Fruit fly (Drosophila melanogaster) whole organism, embryonic: ENCODE measurements around the gene CG12609.

ENCODE experiments used
- Atf6 ChIP-seq: fragments of 200-800 bp; sonication (Bioruptor generic); IDR thresholded peaks from 2 replicates; pipeline ENCODE4 v1.3.6; 2022; ENCODE audit warnings: missing biosample characterization, missing genetic modification characterization
- CG11723 ChIP-seq: fragments of 200-800 bp; sonication (Bioruptor generic); optimal IDR thresholded peaks from 2 replicates; lab custom pipeline; 2017; ENCODE audit warnings: missing biosample characterization, mild to moderate bottlenecking, missing genetic modification characterization
- CG12236 ChIP-seq: fragments of 200-800 bp; sonication (Bioruptor generic); optimal IDR thresholded peaks from 2 replicates; lab custom pipeline; 2016; ENCODE audit warnings: missing biosample characterization, missing genetic modification characterization
- CG12744 ChIP-seq: fragments of 200-800 bp; sonication (Bioruptor generic); optimal IDR thresholded peaks from 2 replicates; lab custom pipeline; 2016; ENCODE audit warnings: missing biosample characterization, missing genetic modification characterization
- CG1529 ChIP-seq: fragments of 200-800 bp; sonication (Bioruptor generic); optimal IDR thresholded peaks from 3 replicates; lab custom pipeline; 2018; ENCODE audit warnings: missing biosample characterization, missing genetic modification characterization
- CG1647 ChIP-seq: fragments of 200-800 bp; sonication (Bioruptor generic); optimal IDR thresholded peaks from 3 replicates; lab custom pipeline; 2016; ENCODE audit warnings: missing biosample characterization, missing genetic modification characterization
- CG17829 ChIP-seq: fragments of 200-800 bp; optimal IDR thresholded peaks from 2 replicates; lab custom pipeline; 2019; ENCODE audit warnings: missing biosample characterization, mild to moderate bottlenecking, missing genetic modification characterization, moderate library complexity
- CG18262 ChIP-seq: fragments of 200-800 bp; optimal IDR thresholded peaks from 3 replicates; lab custom pipeline; 2019; ENCODE audit warnings: missing biosample characterization, mild to moderate bottlenecking, missing genetic modification characterization, moderate library complexity
- CG2712 ChIP-seq: fragments of 200-800 bp; optimal IDR thresholded peaks from 3 replicates; lab custom pipeline; 2019; ENCODE audit warnings: missing biosample characterization, mild to moderate bottlenecking, missing genetic modification characterization, moderate library complexity
- CG30020 ChIP-seq: fragments of 200-800 bp; optimal IDR thresholded peaks from 2 replicates; lab custom pipeline; 2019; ENCODE audit warnings: missing biosample characterization, mild to moderate bottlenecking, missing genetic modification characterization, moderate library complexity
- CG34376 ChIP-seq: fragments of 200-800 bp; sonication (Bioruptor generic); optimal IDR thresholded peaks from 2 replicates; lab custom pipeline; 2018; ENCODE audit warnings: missing biosample characterization, mild to moderate bottlenecking, missing genetic modification characterization
- CG43689 ChIP-seq: fragments of 200-800 bp; sonication (Bioruptor generic); IDR thresholded peaks from 2 replicates; pipeline ENCODE4 v1.3.6; 2022; ENCODE audit warnings: missing biosample characterization, missing genetic modification characterization
- CG5180 ChIP-seq: fragments of 200-800 bp; sonication (Bioruptor generic); optimal IDR thresholded peaks from 3 replicates; lab custom pipeline; 2017; ENCODE audit warnings: missing biosample characterization, missing genetic modification characterization, mild to moderate bottlenecking, moderate library complexity, missing genetic modification reagents
- CG5245 ChIP-seq: fragments of 200-800 bp; sonication (Bioruptor generic); optimal IDR thresholded peaks from 3 replicates; lab custom pipeline; 2016; ENCODE audit warnings: missing biosample characterization, missing genetic modification characterization
- CG6854 ChIP-seq: fragments of 200-800 bp; sonication (Bioruptor generic); optimal IDR thresholded peaks from 3 replicates; lab custom pipeline; 2017; ENCODE audit warnings: missing biosample characterization, mild to moderate bottlenecking, missing genetic modification characterization
- CG7745 ChIP-seq: fragments of 200-800 bp; sonication (Bioruptor generic); optimal IDR thresholded peaks from 2 replicates; lab custom pipeline; 2018; ENCODE audit warnings: missing biosample characterization, mild to moderate bottlenecking, missing genetic modification characterization, moderate library complexity
- CG7987 ChIP-seq: fragments of 200-800 bp; sonication (Bioruptor generic); optimal IDR thresholded peaks from 2 replicates; lab custom pipeline; 2018; ENCODE audit warnings: missing biosample characterization, mild to moderate bottlenecking, missing genetic modification characterization, moderate library complexity
- D19B ChIP-seq: fragments of 200-800 bp; sonication (Bioruptor generic); optimal IDR thresholded peaks from 2 replicates; lab custom pipeline; 2017; ENCODE audit warnings: missing biosample characterization, mild to moderate bottlenecking, missing genetic modification characterization
- Deaf1 ChIP-seq: fragments of 200-800 bp; optimal IDR thresholded peaks from 3 replicates; lab custom pipeline; 2019; ENCODE audit warnings: missing biosample characterization, mild to moderate bottlenecking, missing genetic modification characterization, moderate library complexity
- Dek ChIP-seq: fragments of 200-800 bp; sonication (Bioruptor generic); optimal IDR thresholded peaks from 3 replicates; lab custom pipeline; 2019; ENCODE audit warnings: missing biosample characterization, mild to moderate bottlenecking, missing genetic modification characterization, moderate library complexity
- Dip3 ChIP-seq: fragments of 200-800 bp; sonication (Bioruptor generic); optimal IDR thresholded peaks from 3 replicates; lab custom pipeline; 2016; ENCODE audit warnings: missing biosample characterization, missing genetic modification characterization
- Dll ChIP-seq: fragments of 200-800 bp; sonication (Bioruptor generic); IDR thresholded peaks from 4 replicates; pipeline ENCODE4 v1.3.6; 2022; ENCODE audit warnings: missing biosample characterization, missing genetic modification characterization; ENCODE audit not compliant: partially characterized antibody
- Doc2 ChIP-seq: fragments of 200-800 bp; sonication (Bioruptor generic); IDR thresholded peaks from 2 replicates; pipeline ENCODE4 v1.3.6; 2022; ENCODE audit warnings: missing biosample characterization, missing genetic modification characterization
- Elba2 ChIP-seq: fragments of 200-800 bp; sonication (Bioruptor generic); optimal IDR thresholded peaks from 3 replicates; lab custom pipeline; 2016; ENCODE audit warnings: missing biosample characterization, missing genetic modification characterization
- GATAe ChIP-seq: fragments of 200-800 bp; sonication (Bioruptor generic); conservative IDR thresholded peaks from 2 replicates; pipeline ENCODE4 v1.3.6; 2022; ENCODE audit warnings: missing biosample characterization, missing genetic modification characterization
- Hand ChIP-seq: fragments of 200-800 bp; sonication (Bioruptor generic); optimal IDR thresholded peaks from 2 replicates; lab custom pipeline; 2017; ENCODE audit warnings: mild to moderate bottlenecking, missing biosample characterization, missing genetic modification reagents, missing genetic modification characterization
- Hmr ChIP-seq: fragments of 200-800 bp; sonication (Bioruptor generic); optimal IDR thresholded peaks from 3 replicates; lab custom pipeline; 2017; ENCODE audit warnings: mild to moderate bottlenecking, missing biosample characterization, missing genetic modification reagents, missing genetic modification characterization
- Lim3 ChIP-seq: fragments of 200-800 bp; sonication (Bioruptor generic); IDR thresholded peaks from 2 replicates; pipeline ENCODE4 v1.3.6; 2022; ENCODE audit warnings: missing biosample characterization, missing genetic modification characterization
- Mrtf ChIP-seq: fragments of 200-800 bp; sonication (Bioruptor generic); IDR thresholded peaks from 3 replicates; pipeline ENCODE4 v1.3.6; 2022; ENCODE audit warnings: missing biosample characterization, missing genetic modification characterization
- Oli ChIP-seq: fragments of 200-800 bp; sonication (Bioruptor generic); optimal IDR thresholded peaks from 2 replicates; lab custom pipeline; 2018; ENCODE audit warnings: missing biosample characterization, mild to moderate bottlenecking, missing genetic modification characterization, moderate library complexity
- Ssrp ChIP-seq: fragments of 200-800 bp; sonication (Bioruptor generic); optimal IDR thresholded peaks from 2 replicates; lab custom pipeline; 2018; ENCODE audit warnings: missing biosample characterization, mild to moderate bottlenecking, missing genetic modification characterization, moderate library complexity
- Trl ChIP-seq, 3 experiments: fragments of >200 bp in 2 of 3; fragments of 200-800 bp in 1 of 3; sonication (Bioruptor generic) in 1 of 3; optimal IDR thresholded peaks; 2 replicates in 1 of 3; 3 replicates in 2 of 3; lab custom pipeline; 2016 to 2017; ENCODE audit warnings: missing biosample characterization in 1 of 3, missing genetic modification characterization in 1 of 3
- ash1 ChIP-seq: fragments of 200-800 bp; sonication (Bioruptor generic); optimal IDR thresholded peaks from 2 replicates; lab custom pipeline; 2018; ENCODE audit warnings: missing biosample characterization, mild to moderate bottlenecking, missing genetic modification characterization
- cato ChIP-seq: fragments of 200-800 bp; sonication (Bioruptor generic); optimal IDR thresholded peaks from 2 replicates; lab custom pipeline; 2016; ENCODE audit warnings: missing biosample characterization, missing genetic modification characterization, borderline replicate concordance
- chif ChIP-seq, 2 experiments: fragments of 200-800 bp; sonication (Bioruptor generic); optimal IDR thresholded peaks; 3 replicates each; lab custom pipeline; 2016; ENCODE audit warnings: missing biosample characterization in 2 of 2, missing genetic modification characterization in 2 of 2
- crc ChIP-seq: fragments of 200-800 bp; sonication (Bioruptor generic); optimal IDR thresholded peaks from 2 replicates; lab custom pipeline; 2016; ENCODE audit warnings: missing biosample characterization, missing genetic modification characterization
- gem ChIP-seq: fragments of 200-800 bp; sonication (Bioruptor generic); optimal IDR thresholded peaks from 2 replicates; lab custom pipeline; 2019; ENCODE audit warnings: missing biosample characterization, mild to moderate bottlenecking, missing genetic modification characterization, moderate library complexity
- hb ChIP-seq: fragments of 200-800 bp; sonication (Bioruptor generic); IDR thresholded peaks from 3 replicates; pipeline ENCODE4 v1.3.6; 2022; ENCODE audit warnings: missing biosample characterization, missing genetic modification characterization; ENCODE audit not compliant: partially characterized antibody
- jing ChIP-seq: fragments of 200-800 bp; sonication (Bioruptor generic); optimal IDR thresholded peaks from 2 replicates; lab custom pipeline; 2018; ENCODE audit warnings: missing biosample characterization, mild to moderate bottlenecking, missing genetic modification characterization
- maf-S ChIP-seq: fragments of 200-800 bp; sonication (Bioruptor generic); optimal IDR thresholded peaks from 2 replicates; lab custom pipeline; 2016; ENCODE audit warnings: missing biosample characterization, missing genetic modification characterization
- pita ChIP-seq: fragments of 200-800 bp; sonication (Bioruptor generic); optimal IDR thresholded peaks from 2 replicates; lab custom pipeline; 2017; ENCODE audit warnings: missing biosample characterization, mild to moderate bottlenecking, missing genetic modification characterization
- prd ChIP-seq, 3 experiments: fragments of >200 bp in 2 of 3; fragments of 200-800 bp in 1 of 3; sonication (Bioruptor generic) in 1 of 3; optimal IDR thresholded peaks in 2 of 3; IDR thresholded peaks in 1 of 3; 2 replicates in 2 of 3; 3 replicates in 1 of 3; pipeline versions ENCODE4 v1.3.6 to Lab custom; 2017 to 2022; ENCODE audit warnings: missing biosample characterization in 1 of 3, missing genetic modification characterization in 1 of 3
- psq ChIP-seq: fragments of 200-800 bp; sonication (Bioruptor generic); optimal IDR thresholded peaks from 2 replicates; lab custom pipeline; 2017; ENCODE audit warnings: missing biosample characterization, missing genetic modification characterization
- pzg ChIP-seq: fragments of 200-800 bp; sonication (Bioruptor generic); optimal IDR thresholded peaks from 3 replicates; lab custom pipeline; 2018; ENCODE audit warnings: missing biosample characterization, mild to moderate bottlenecking, missing genetic modification characterization, moderate library complexity
- twi ChIP-seq: fragments of 200-800 bp; optimal IDR thresholded peaks from 2 replicates; lab custom pipeline; 2019; ENCODE audit warnings: missing biosample characterization, mild to moderate bottlenecking, missing genetic modification characterization, moderate library complexity
- tx ChIP-seq: fragments of 200-800 bp; sonication (Bioruptor generic); optimal IDR thresholded peaks from 2 replicates; lab custom pipeline; 2016; ENCODE audit warnings: missing biosample characterization, missing genetic modification characterization
- unpg ChIP-seq: fragments of 200-800 bp; sonication (Bioruptor generic); optimal IDR thresholded peaks from 3 replicates; lab custom pipeline; 2018; ENCODE audit warnings: missing biosample characterization, mild to moderate bottlenecking, missing genetic modification characterization, moderate library complexity

Gene CG12609

DNA sequence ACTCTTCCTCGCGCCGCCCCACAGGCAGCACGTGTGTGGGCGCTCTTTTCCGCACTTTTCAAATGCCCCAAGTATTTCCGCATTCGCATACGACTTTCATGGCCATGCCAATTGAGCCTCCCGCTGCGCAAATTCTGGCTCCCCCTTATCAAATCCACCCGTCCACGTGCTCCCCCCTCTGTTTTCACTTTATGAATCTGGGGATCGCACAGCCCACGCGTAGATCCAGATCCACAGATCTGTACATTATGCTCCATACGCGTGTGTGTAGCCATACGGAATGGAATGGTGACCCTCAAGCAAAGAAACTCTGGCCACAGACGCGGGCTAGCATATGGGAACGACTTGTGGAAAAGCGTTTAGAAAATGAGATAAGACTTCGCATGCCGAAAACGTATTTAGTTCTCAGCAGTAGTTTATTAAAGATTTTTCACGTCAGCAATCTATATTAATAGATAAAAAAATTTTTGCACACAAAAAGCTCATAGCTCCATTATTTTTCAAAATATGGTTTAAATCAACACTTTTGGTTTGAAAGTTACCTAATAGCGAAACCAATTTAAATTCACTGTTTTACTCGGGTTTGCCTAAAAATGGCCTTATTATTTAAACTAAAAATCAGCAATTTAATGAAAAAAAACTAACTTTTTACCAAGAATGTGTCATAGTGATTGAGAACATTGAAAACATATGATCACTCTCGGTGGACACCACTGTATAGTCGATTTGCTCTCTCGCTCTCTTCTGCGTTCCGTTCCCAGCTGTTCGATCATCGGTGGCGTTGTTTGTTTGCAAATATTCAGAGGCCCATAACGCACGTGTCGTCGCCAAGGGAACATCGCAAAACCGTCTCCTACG is 41.5 kb upstream of the CG12609 start:
- TF ChIP-seq Deaf1 (tag; lab: Kevin White, UChicago) (peak; percentile 22), CG12236 (no peak), CG2712 (tag; lab: Kevin White, UChicago) (peak; percentile 57), crc (GFP tag; lab: Kevin White, UChicago) (peak; percentile 6), psq (GFP tag; lab: Kevin White, UChicago) (no peak), Ssrp (tag; lab: Kevin White, UChicago) (peak; percentile 22), Dip3 (GFP tag; lab: Kevin White, UChicago) (peak; percentile 55), twi (no peak), CG30020 (peak; percentile 30), CG18262 (peak; percentile 78), Elba2 (GFP tag; lab: Kevin White, UChicago) (no peak), CG43689 (no peak), Atf6 (GFP tag; lab: Robert Waterston, UW) (peak; percentile 39; the same call in 1 of the 2 replicates), ash1 (GFP tag; lab: Kevin White, UChicago) (no peak), Mrtf (no peak; the same call in 2 of the 3 replicates), gem (peak; percentile 78), Doc2 (GFP tag; lab: Robert Waterston, UW) (no peak), CG5180 (GFP tag; lab: Kevin White, UChicago) (peak; percentile 24), pita (GFP tag; lab: Kevin White, UChicago) (no peak), chif (GFP tag; optimal IDR thresholded peaks at IDR 0.05; lab: Kevin White, UChicago) (peak; percentile 37 to 41), CG5245 (GFP tag; lab: Kevin White, UChicago) (no peak), CG17829 (tag; lab: Kevin White, UChicago) (peak; percentile 52), Hmr (GFP tag; lab: Kevin White, UChicago) (peak; percentile 68), CG1529 (GFP tag; lab: Kevin White, UChicago) (no peak), pzg (GFP tag; lab: Kevin White, UChicago) (no peak), CG6854 (GFP tag; lab: Kevin White, UChicago) (peak; percentile 61), jing (GFP tag; lab: Kevin White, UChicago) (peak; percentile 6), cato (GFP tag; lab: Kevin White, UChicago) (peak; percentile 44), CG11723 (GFP tag; lab: Kevin White, UChicago) (peak; percentile 58), tx (GFP tag; lab: Kevin White, UChicago) (peak; percentile 57), hb (no peak), CG12744 (GFP tag; lab: Kevin White, UChicago) (peak; percentile 50), GATAe (GFP tag; lab: Robert Waterston, UW) (no peak), D19B (GFP tag; lab: Kevin White, UChicago) (peak; percentile 68), maf-S (GFP tag; lab: Kevin White, UChicago) (peak; percentile 28), Dll (GFP tag; lab: Robert Waterston, UW) (no peak), CG7987 (peak; percentile 20), Oli (tag; lab: Kevin White, UChicago) (peak; percentile 67), CG1647 (GFP tag; lab: Kevin White, UChicago) (peak; percentile 17), Hand (GFP tag; lab: Kevin White, UChicago) (no peak), CG34376 (GFP tag; lab: Kevin White, UChicago) (peak; percentile 15), Dek (tag; lab: Kevin White, UChicago) (peak; percentile 51), prd (optimal IDR thresholded peaks at IDR 0.05; lab: Kevin White, UChicago) (no peak), prd (GFP tag; IDR thresholded peaks at IDR 0.05; lab: Robert Waterston, UW) (peak; percentile 34; the same call in 1 of the 3 replicates), Trl (optimal IDR thresholded peaks at IDR 0.05; lab: Kevin White, UChicago) (peak; percentile 24 to 51), Trl (GFP tag; optimal IDR thresholded peaks at IDR 0.05; lab: Kevin White, UChicago) (peak; percentile 31), CG7745 (tag; lab: Kevin White, UChicago) (no peak), Lim3 (GFP tag; lab: Robert Waterston, UW) (no peak), unpg (GFP tag; lab: Kevin White, UChicago) (peak; percentile 43)
